Worm (Caenorhabditis elegans) whole organism, L3 larva: Measurements from ENCODE around the gene B0495.9.

Experiments
- R02D3.7 ChIP-seq: fragments of 150-350 bp; optimal IDR thresholded peaks from 2 replicates; lab custom pipeline; 2014; ENCODE audit warnings: missing biosample characterization, missing genetic modification characterization
- ZK546.5 ChIP-seq: sonication (generic microtip); optimal IDR thresholded peaks from 2 replicates; lab custom pipeline; 2017; ENCODE audit warnings: missing biosample characterization, missing genetic modification characterization
- ama-1 ChIP-seq: fragments of 150-350 bp; optimal IDR thresholded peaks from 2 replicates; lab custom pipeline; 2018
- ceh-28 ChIP-seq: fragments of 150-350 bp; optimal IDR thresholded peaks from 2 replicates; lab custom pipeline; 2014; ENCODE audit warnings: missing biosample characterization, missing genetic modification reagents, missing genetic modification characterization
- ceh-82 ChIP-seq: fragments of 150-350 bp; optimal IDR thresholded peaks from 2 replicates; lab custom pipeline; 2014; ENCODE audit warnings: missing biosample characterization, missing genetic modification characterization
- ceh-9 ChIP-seq: sonication (generic microtip); optimal IDR thresholded peaks from 2 replicates; lab custom pipeline; 2018; ENCODE audit warnings: missing biosample characterization, missing genetic modification characterization
- egl-27 ChIP-seq: sonication (generic microtip); optimal IDR thresholded peaks from 4 replicates; lab custom pipeline; 2017; ENCODE audit warnings: missing biosample characterization, missing genetic modification reagents, missing genetic modification characterization
- egl-5 ChIP-seq: fragments of 150-350 bp; optimal IDR thresholded peaks from 2 replicates; lab custom pipeline; 2017; ENCODE audit warnings: missing biosample characterization, missing genetic modification reagents, missing genetic modification characterization, inconsistent platforms
- elt-2 ChIP-seq: sonication (generic microtip); optimal IDR thresholded peaks from 2 replicates; lab custom pipeline; 2016; ENCODE audit warnings: missing genetic modification reagents, mild to moderate bottlenecking, missing genetic modification characterization, missing compliant biosample characterization
- fkh-10 ChIP-seq: sonication (generic microtip); optimal IDR thresholded peaks from 2 replicates; lab custom pipeline; 2017; ENCODE audit warnings: missing biosample characterization, missing genetic modification reagents, missing genetic modification characterization
- fkh-2 ChIP-seq: fragments of 150-350 bp; optimal IDR thresholded peaks from 2 replicates; lab custom pipeline; 2014; ENCODE audit warnings: missing biosample characterization, missing genetic modification reagents, missing genetic modification characterization
- fos-1 ChIP-seq: fragments of 150-350 bp; optimal IDR thresholded peaks from 2 replicates; lab custom pipeline; 2014; ENCODE audit warnings: missing biosample characterization, missing genetic modification characterization
- hmg-11 ChIP-seq: sonication (generic microtip); optimal IDR thresholded peaks from 2 replicates; lab custom pipeline; 2016; ENCODE audit warnings: missing genetic modification characterization, missing compliant biosample characterization
- jun-1 ChIP-seq: fragments of 150-350 bp; optimal IDR thresholded peaks from 2 replicates; lab custom pipeline; 2014; ENCODE audit warnings: missing biosample characterization, missing genetic modification reagents, missing genetic modification characterization
- lin-15B ChIP-seq: fragments of 150-350 bp; optimal IDR thresholded peaks from 2 replicates; lab custom pipeline; 2014; ENCODE audit warnings: missing biosample characterization, missing genetic modification characterization
- lin-39 ChIP-seq: fragments of 150-350 bp; optimal IDR thresholded peaks from 2 replicates; lab custom pipeline; 2018; ENCODE audit warnings: missing biosample characterization, missing genetic modification reagents, missing genetic modification characterization
- lsy-12 ChIP-seq: sonication (generic microtip); optimal IDR thresholded peaks from 2 replicates; lab custom pipeline; 2016; ENCODE audit warnings: mild to moderate bottlenecking, missing genetic modification characterization, missing compliant biosample characterization
- mml-1 ChIP-seq: fragments of 150-350 bp; sonication (generic microtip); optimal IDR thresholded peaks from 3 replicates; lab custom pipeline; 2014; ENCODE audit warnings: missing biosample characterization, missing genetic modification characterization
- nfya-1 ChIP-seq: sonication (generic microtip); optimal IDR thresholded peaks from 2 replicates; lab custom pipeline; 2017; ENCODE audit warnings: missing genetic modification characterization, mild to moderate bottlenecking, missing compliant biosample characterization, antibody characterized with exemption, moderate library complexity; ENCODE audit not compliant: insufficient read depth
- nhr-11 ChIP-seq: fragments of 150-350 bp; optimal IDR thresholded peaks from 2 replicates; lab custom pipeline; 2014; ENCODE audit warnings: missing biosample characterization, missing genetic modification characterization
- nhr-12 ChIP-seq: fragments of 150-350 bp; optimal IDR thresholded peaks from 2 replicates; lab custom pipeline; 2014; ENCODE audit warnings: missing biosample characterization, missing genetic modification characterization
- nhr-23 ChIP-seq: fragments of 150-350 bp; optimal IDR thresholded peaks from 2 replicates; lab custom pipeline; 2014; ENCODE audit warnings: missing biosample characterization, missing genetic modification reagents, missing genetic modification characterization
- nhr-25 ChIP-seq: sonication (generic microtip); optimal IDR thresholded peaks from 2 replicates; lab custom pipeline; 2017; ENCODE audit warnings: missing biosample characterization, missing genetic modification characterization
- nhr-43 ChIP-seq: sonication (generic microtip); optimal IDR thresholded peaks from 2 replicates; lab custom pipeline; 2016; ENCODE audit warnings: mild to moderate bottlenecking, missing genetic modification characterization, missing compliant biosample characterization; ENCODE audit not compliant: poor library complexity, severe bottlenecking
- nhr-67 ChIP-seq: fragments of 150-350 bp; optimal IDR thresholded peaks from 2 replicates; lab custom pipeline; 2014; ENCODE audit warnings: missing biosample characterization, missing genetic modification characterization
- nhr-77 ChIP-seq: fragments of 150-350 bp; optimal IDR thresholded peaks from 2 replicates; lab custom pipeline; 2014; ENCODE audit warnings: missing biosample characterization, missing genetic modification characterization
- snpc-4 ChIP-seq: fragments of 150-350 bp; optimal IDR thresholded peaks from 2 replicates; lab custom pipeline; 2014; ENCODE audit warnings: missing biosample characterization, missing genetic modification characterization
- tbx-2 ChIP-seq: sonication (generic microtip); optimal IDR thresholded peaks from 2 replicates; lab custom pipeline; 2016; ENCODE audit warnings: mild to moderate bottlenecking, missing genetic modification characterization, missing compliant biosample characterization
- unc-62 ChIP-seq: fragments of 150-350 bp; sonication (generic microtip); optimal IDR thresholded peaks from 4 replicates; lab custom pipeline; 2014; ENCODE audit warnings: missing biosample characterization, missing genetic modification reagents, missing genetic modification characterization
- zag-1 ChIP-seq: fragments of 150-350 bp; optimal IDR thresholded peaks from 2 replicates; lab custom pipeline; 2014; ENCODE audit warnings: missing biosample characterization, missing genetic modification characterization
- ztf-11 ChIP-seq: fragments of 150-350 bp; optimal IDR thresholded peaks from 2 replicates; lab custom pipeline; 2014; ENCODE audit warnings: missing biosample characterization, missing genetic modification characterization
- ztf-4 ChIP-seq: fragments of 150-350 bp; optimal IDR thresholded peaks from 2 replicates; lab custom pipeline; 2014; ENCODE audit warnings: missing biosample characterization, missing genetic modification characterization

Gene B0495.9

ce11 chrII:7681898-7682297 is 26.6 kb downstream of the B0495.9 start, which contains the start of gene lin-26:
Gene lin-26 (plus strand): TSS chrII:7682198.
- TF ChIP-seq ceh-9 (tag; lab: Kevin White, UChicago) = no peak
- no peak for TF ChIP-seq ZK546.5 (tag; lab: Kevin White, UChicago)
- TF ChIP-seq lin-15B (tag; lab: Kevin White, UChicago) = no peak
- no peak for TF ChIP-seq unc-62 (GFP tag; lab: Kevin White, UChicago)
- TF ChIP-seq egl-5 (tag; lab: Kevin White, UChicago) = no peak
- TF ChIP-seq hmg-11 (tag; lab: Kevin White, UChicago) = no peak
- TF ChIP-seq nhr-77 = no peak
- no peak for TF ChIP-seq fkh-2
- no peak for TF ChIP-seq nhr-67
- TF ChIP-seq zag-1 = no peak
- no peak for TF ChIP-seq nhr-12 (tag; lab: Kevin White, UChicago)

ce11 chrII:7679499-7680012 is 29.0 kb downstream of the B0495.9 start:
- peak; percentile 81 for TF ChIP-seq nhr-25 (tag; lab: Kevin White, UChicago)
- no peak for TF ChIP-seq fkh-10 (GFP tag; lab: Kevin White, UChicago)
- TF ChIP-seq ztf-11 (tag; lab: Kevin White, UChicago) = no peak
- TF ChIP-seq nfya-1 (tag; lab: Kevin White, UChicago) = peak; percentile 4

- no peak for TF ChIP-seq R02D3.7 (tag; lab: Kevin White, UChicago)
- peak; percentile 60 for TF ChIP-seq nhr-25 (tag; lab: Kevin White, UChicago)
Measured at ce11 chrII:7678512-7678911, 30.0 kb downstream of the B0495.9 start.

ce11 chrII:7676307-7676905 is 32.1 kb downstream of the B0495.9 start:
- TF ChIP-seq nhr-23 (tag; lab: Kevin White, UChicago) = peak; percentile 38
- no peak for TF ChIP-seq ama-1 (lab: Kevin White, UChicago)
- TF ChIP-seq lsy-12 (tag; lab: Kevin White, UChicago) = no peak
- TF ChIP-seq egl-5 (tag; lab: Kevin White, UChicago) = no peak
- no peak for TF ChIP-seq ztf-4 (tag; lab: Kevin White, UChicago)
- no peak for TF ChIP-seq hmg-11 (tag; lab: Kevin White, UChicago)
- no peak for TF ChIP-seq fos-1
- TF ChIP-seq nhr-43 (tag; lab: Kevin White, UChicago) = peak; percentile 47
- no peak for TF ChIP-seq ZK546.5 (tag; lab: Kevin White, UChicago)
- no peak for TF ChIP-seq tbx-2
- TF ChIP-seq jun-1 = no peak

- TF ChIP-seq fkh-2 (no peak), egl-27 (tag; lab: Kevin White, UChicago) (no peak), jun-1 (no peak), snpc-4 (no peak), nhr-11 (tag; lab: Kevin White, UChicago) (no peak), nhr-12 (tag; lab: Kevin White, UChicago) (no peak), R02D3.7 (tag; lab: Kevin White, UChicago) (no peak), elt-2 (tag; lab: Kevin White, UChicago) (no peak), nhr-77 (no peak), ama-1 (lab: Kevin White, UChicago) (no peak), ceh-82 (tag; lab: Kevin White, UChicago) (no peak), egl-5 (tag; lab: Kevin White, UChicago) (no peak), fos-1 (no peak), lin-39 (no peak), ceh-9 (tag; lab: Kevin White, UChicago) (no peak), lsy-12 (tag; lab: Kevin White, UChicago) (no peak), ceh-28 (no peak), mml-1 (tag; lab: Kevin White, UChicago) (no peak), unc-62 (GFP tag; lab: Kevin White, UChicago) (no peak), nhr-23 (tag; lab: Kevin White, UChicago) (no peak)
Measured at ce11 chrII:7675752-7676151, 32.8 kb downstream of the B0495.9 start.
